Worm (Caenorhabditis elegans) whole organism, mixed stage, embryonic: ENCODE measurements around the gene C07A9.12.
A peak's percentile ranks its signal among the peaks of the same experiment; 100 is the strongest.

Experiments
- M03D4.4 ChIP-seq: sonication (generic microtip); optimal IDR thresholded peaks from 2 replicates; lab custom pipeline; 2017; ENCODE audit warnings: mild to moderate bottlenecking, missing genetic modification characterization, missing compliant biosample characterization
- bed-3 ChIP-seq: fragments of 200-800 bp; sonication (Bioruptor generic); optimal IDR thresholded peaks from 3 replicates; lab custom pipeline; 2018; ENCODE audit warnings: mild to moderate bottlenecking, missing genetic modification characterization, moderate library complexity, missing compliant biosample characterization
- blmp-1 ChIP-seq: fragments of 150-350 bp; optimal IDR thresholded peaks from 2 replicates; lab custom pipeline; 2014; ENCODE audit warnings: missing biosample characterization, missing genetic modification characterization
- ceh-39 ChIP-seq: fragments of 150-350 bp; optimal IDR thresholded peaks from 2 replicates; lab custom pipeline; 2014; ENCODE audit warnings: missing biosample characterization, missing genetic modification characterization
- ceh-43 ChIP-seq: fragments of 200-800 bp; sonication (Bioruptor generic); optimal IDR thresholded peaks from 2 replicates; lab custom pipeline; 2018; ENCODE audit warnings: mild to moderate bottlenecking, missing genetic modification characterization, moderate library complexity, missing compliant biosample characterization
- ceh-83 ChIP-seq: fragments of 200-800 bp; sonication (Bioruptor generic); optimal IDR thresholded peaks from 2 replicates; lab custom pipeline; 2018; ENCODE audit warnings: mild to moderate bottlenecking, missing genetic modification characterization, missing compliant biosample characterization
- ces-1 ChIP-seq: fragments of 150-350 bp; optimal IDR thresholded peaks from 2 replicates; lab custom pipeline; 2014; ENCODE audit warnings: missing biosample characterization, missing genetic modification reagents, missing genetic modification characterization
- cnd-1 ChIP-seq: fragments of 200-800 bp; sonication (Bioruptor generic); optimal IDR thresholded peaks from 2 replicates; lab custom pipeline; 2018; ENCODE audit warnings: mild to moderate bottlenecking, missing genetic modification characterization, missing compliant biosample characterization
- drap-1 ChIP-seq: fragments of 200-800 bp; sonication (Bioruptor generic); optimal IDR thresholded peaks from 3 replicates; lab custom pipeline; 2018; ENCODE audit warnings: mild to moderate bottlenecking, missing genetic modification characterization, missing compliant biosample characterization
- elt-1 ChIP-seq: sonication (generic microtip); optimal IDR thresholded peaks from 2 replicates; lab custom pipeline; 2017; ENCODE audit warnings: missing genetic modification characterization, mild to moderate bottlenecking, missing compliant biosample characterization, antibody characterized with exemption, moderate library complexity, borderline replicate concordance; ENCODE audit not compliant: insufficient read depth
- elt-3 ChIP-seq: fragments of 150-350 bp; optimal IDR thresholded peaks from 2 replicates; lab custom pipeline; 2014; ENCODE audit warnings: missing biosample characterization, missing genetic modification characterization
- flh-1 ChIP-seq: fragments of 200-800 bp; sonication (Bioruptor generic); optimal IDR thresholded peaks from 2 replicates; lab custom pipeline; 2018; ENCODE audit warnings: mild to moderate bottlenecking, missing genetic modification characterization, moderate library complexity, missing compliant biosample characterization
- ham-2 ChIP-seq: fragments of 200-800 bp; sonication (Bioruptor generic); optimal IDR thresholded peaks from 2 replicates; lab custom pipeline; 2018; ENCODE audit warnings: mild to moderate bottlenecking, missing genetic modification characterization, missing compliant biosample characterization
- hlh-1 ChIP-seq: fragments of 150-350 bp; optimal IDR thresholded peaks from 2 replicates; lab custom pipeline; 2014; ENCODE audit warnings: missing biosample characterization, missing genetic modification reagents, missing genetic modification characterization
- lin-13 ChIP-seq: fragments of 150-350 bp; optimal IDR thresholded peaks from 2 replicates; lab custom pipeline; 2014; ENCODE audit warnings: missing biosample characterization, missing genetic modification characterization
- lin-32 ChIP-seq: fragments of 200-800 bp; sonication (Bioruptor generic); optimal IDR thresholded peaks from 2 replicates; lab custom pipeline; 2018; ENCODE audit warnings: mild to moderate bottlenecking, missing genetic modification characterization, missing compliant biosample characterization
- lsy-2 ChIP-seq: fragments of 150-350 bp; optimal IDR thresholded peaks from 2 replicates; lab custom pipeline; 2014; ENCODE audit warnings: missing biosample characterization, missing genetic modification characterization
- mab-5 ChIP-seq: fragments of 150-350 bp; optimal IDR thresholded peaks from 2 replicates; lab custom pipeline; 2014; ENCODE audit warnings: missing biosample characterization, missing genetic modification characterization
- mep-1 ChIP-seq: fragments of 150-350 bp; optimal IDR thresholded peaks from 2 replicates; lab custom pipeline; 2017; ENCODE audit warnings: missing biosample characterization, missing genetic modification reagents, missing genetic modification characterization, inconsistent platforms
- mls-2 ChIP-seq: sonication (generic microtip); optimal IDR thresholded peaks from 2 replicates; lab custom pipeline; 2016; ENCODE audit warnings: mild to moderate bottlenecking, missing genetic modification characterization, moderate library complexity, missing compliant biosample characterization
- nhr-12 ChIP-seq: fragments of 150-350 bp; optimal IDR thresholded peaks from 2 replicates; lab custom pipeline; 2014; ENCODE audit warnings: missing biosample characterization, missing genetic modification characterization
- nhr-2 ChIP-seq: fragments of 150-350 bp; optimal IDR thresholded peaks from 2 replicates; lab custom pipeline; 2014; ENCODE audit warnings: missing biosample characterization, missing genetic modification characterization
- nhr-237 ChIP-seq: fragments of 150-350 bp; optimal IDR thresholded peaks from 2 replicates; lab custom pipeline; 2014; ENCODE audit warnings: missing biosample characterization, missing genetic modification characterization
- nhr-28 ChIP-seq: fragments of 150-350 bp; optimal IDR thresholded peaks from 2 replicates; lab custom pipeline; 2014; ENCODE audit warnings: missing biosample characterization, missing genetic modification characterization
- nhr-76 ChIP-seq: sonication (generic microtip); optimal IDR thresholded peaks from 2 replicates; lab custom pipeline; 2017; ENCODE audit warnings: missing biosample characterization, missing genetic modification characterization
- pha-4 ChIP-seq: fragments of 150-350 bp; optimal IDR thresholded peaks from 2 replicates; lab custom pipeline; 2018; ENCODE audit warnings: missing biosample characterization, missing genetic modification reagents, missing genetic modification characterization
- sem-2 ChIP-seq: fragments of 200-800 bp; sonication (Bioruptor generic); optimal IDR thresholded peaks from 2 replicates; lab custom pipeline; 2018; ENCODE audit warnings: mild to moderate bottlenecking, missing genetic modification characterization, missing compliant biosample characterization
- snpc-4 ChIP-seq: fragments of 150-350 bp; optimal IDR thresholded peaks from 2 replicates; lab custom pipeline; 2014; ENCODE audit warnings: missing biosample characterization, missing genetic modification characterization
- sptf-1 ChIP-seq: sonication (generic microtip); optimal IDR thresholded peaks from 2 replicates; lab custom pipeline; 2017; ENCODE audit warnings: mild to moderate bottlenecking, missing genetic modification characterization, moderate library complexity, missing compliant biosample characterization
- tbx-8 ChIP-seq: fragments of 200-800 bp; sonication (Bioruptor generic); optimal IDR thresholded peaks from 2 replicates; lab custom pipeline; 2018; ENCODE audit warnings: mild to moderate bottlenecking, missing genetic modification characterization, moderate library complexity, missing compliant biosample characterization
- unc-120 ChIP-seq: sonication (generic microtip); optimal IDR thresholded peaks from 2 replicates; lab custom pipeline; 2017; ENCODE audit warnings: missing genetic modification characterization, missing compliant biosample characterization; ENCODE audit not compliant: poor library complexity, severe bottlenecking
- unc-39 ChIP-seq: fragments of 150-350 bp; optimal IDR thresholded peaks from 2 replicates; lab custom pipeline; 2014; ENCODE audit warnings: missing biosample characterization, missing genetic modification characterization
- unc-62 ChIP-seq: fragments of 150-350 bp; optimal IDR thresholded peaks from 2 replicates; lab custom pipeline; 2014; ENCODE audit warnings: missing biosample characterization, missing genetic modification reagents, missing genetic modification characterization
- zip-8 ChIP-seq: fragments of 150-350 bp; optimal IDR thresholded peaks from 2 replicates; lab custom pipeline; 2014; ENCODE audit warnings: missing biosample characterization, missing genetic modification characterization
- ztf-11 ChIP-seq: fragments of 150-350 bp; optimal IDR thresholded peaks from 2 replicates; lab custom pipeline; 2014; ENCODE audit warnings: missing biosample characterization, missing genetic modification characterization

C07A9.12 gene

ce11 chrIII:9766175-9766574 is 38.8 kb upstream of the C07A9.12 start, which contains the start of gene cbp-1:
cbp-1 (plus strand) TSS chrIII:9766509.
- TF ChIP-seq unc-39 (tag; lab: Kevin White, UChicago): no peak
- no peak for TF ChIP-seq hlh-1
- TF ChIP-seq unc-120 (tag; lab: Kevin White, UChicago): no peak
- TF ChIP-seq ztf-11 (tag; lab: Kevin White, UChicago): no peak
- TF ChIP-seq elt-3 (tag; lab: Kevin White, UChicago): no peak
- TF ChIP-seq bed-3 (GFP tag; lab: Kevin White, UChicago): no peak
- peak; percentile 21 for TF ChIP-seq unc-62 (GFP tag; lab: Kevin White, UChicago)
- TF ChIP-seq lin-32 (GFP tag; lab: Kevin White, UChicago): no peak
- no peak for TF ChIP-seq drap-1 (GFP tag; lab: Kevin White, UChicago)
- TF ChIP-seq lsy-2 (tag; lab: Kevin White, UChicago): peak; percentile 69
- TF ChIP-seq nhr-28 (tag; lab: Kevin White, UChicago): no peak
- TF ChIP-seq nhr-237 (tag; lab: Kevin White, UChicago): no peak
- no peak for TF ChIP-seq nhr-12 (tag; lab: Kevin White, UChicago)
- TF ChIP-seq ceh-43: no peak
- TF ChIP-seq lin-13 (tag; lab: Kevin White, UChicago): no peak
- no peak for TF ChIP-seq nhr-2
- no peak for TF ChIP-seq sem-2 (GFP tag; lab: Kevin White, UChicago)
- peak; percentile 42 for TF ChIP-seq ceh-39 (tag; lab: Kevin White, UChicago)
- peak; percentile 76 for TF ChIP-seq ces-1 (GFP tag; lab: Kevin White, UChicago)
- TF ChIP-seq snpc-4 (tag; lab: Kevin White, UChicago): no peak
- no peak for TF ChIP-seq mls-2
- no peak for TF ChIP-seq pha-4 (tag; lab: Kevin White, UChicago)
- TF ChIP-seq mab-5 (tag; lab: Kevin White, UChicago): no peak
- TF ChIP-seq sptf-1 (tag; lab: Kevin White, UChicago): no peak
- TF ChIP-seq mep-1 (tag; lab: Kevin White, UChicago): no peak
- TF ChIP-seq, all 35 proteins: peak for 4

- TF ChIP-seq mab-5 (tag; lab: Kevin White, UChicago): peak; percentile 6
- peak; percentile 86 for TF ChIP-seq tbx-8 (GFP tag; lab: Kevin White, UChicago)
- peak; percentile 80 for TF ChIP-seq ceh-43
- TF ChIP-seq blmp-1: peak; percentile 48
- TF ChIP-seq ztf-11 (tag; lab: Kevin White, UChicago): peak; percentile 92
- peak; percentile 94 for TF ChIP-seq cnd-1 (tag; lab: Kevin White, UChicago)
- TF ChIP-seq nhr-12 (tag; lab: Kevin White, UChicago): peak; percentile 75
- TF ChIP-seq hlh-1: peak; percentile 70
- peak; percentile 97 for TF ChIP-seq ceh-39 (tag; lab: Kevin White, UChicago)
- TF ChIP-seq sptf-1 (tag; lab: Kevin White, UChicago): peak; percentile 95
- TF ChIP-seq nhr-237 (tag; lab: Kevin White, UChicago): peak; percentile 86
- peak; percentile 99 for TF ChIP-seq lsy-2 (tag; lab: Kevin White, UChicago)
- TF ChIP-seq sem-2 (GFP tag; lab: Kevin White, UChicago): peak; percentile 82
- TF ChIP-seq nhr-2: peak; percentile 25
- TF ChIP-seq nhr-76 (tag; lab: Kevin White, UChicago): no peak
- TF ChIP-seq unc-39 (tag; lab: Kevin White, UChicago): peak; percentile 39
- peak; percentile 71 for TF ChIP-seq ces-1 (GFP tag; lab: Kevin White, UChicago)
- peak; percentile 95 for TF ChIP-seq mep-1 (tag; lab: Kevin White, UChicago)
- TF ChIP-seq zip-8 (tag; lab: Kevin White, UChicago): no peak
- TF ChIP-seq pha-4 (tag; lab: Kevin White, UChicago): peak; percentile 98
- TF ChIP-seq elt-1 (tag; lab: Kevin White, UChicago): no peak
- peak; percentile 57 for TF ChIP-seq bed-3 (GFP tag; lab: Kevin White, UChicago)
- TF ChIP-seq ceh-83 (GFP tag; lab: Kevin White, UChicago): peak; percentile 94
- peak; percentile 45 for TF ChIP-seq elt-3 (tag; lab: Kevin White, UChicago)
- TF ChIP-seq lin-32 (GFP tag; lab: Kevin White, UChicago): peak; percentile 83
- TF ChIP-seq unc-120 (tag; lab: Kevin White, UChicago): peak; percentile 91
- peak; percentile 95 for TF ChIP-seq drap-1 (GFP tag; lab: Kevin White, UChicago)
- no peak for TF ChIP-seq nhr-28 (tag; lab: Kevin White, UChicago)
- TF ChIP-seq M03D4.4 (tag; lab: Kevin White, UChicago): peak; percentile 93
- peak; percentile 81 for TF ChIP-seq unc-62 (GFP tag; lab: Kevin White, UChicago)
- no peak for TF ChIP-seq flh-1
- no peak for TF ChIP-seq snpc-4 (tag; lab: Kevin White, UChicago)
- peak; percentile 82 for TF ChIP-seq ham-2 (GFP tag; lab: Kevin White, UChicago)
- peak; percentile 97 for TF ChIP-seq lin-13 (tag; lab: Kevin White, UChicago)
- TF ChIP-seq mls-2: peak; percentile 92
Observed at ce11 chrIII:9765465-9765900, 38.1 kb upstream of the C07A9.12 start.
